Worm (Caenorhabditis elegans) whole organism, L4 larva: Measurements from ENCODE around the gene ctsa-1.2.

ENCODE experiments used
- F49E8.2 ChIP-seq: sonication (generic microtip); optimal IDR thresholded peaks from 2 replicates; lab custom pipeline; 2016; ENCODE audit warnings: missing compliant biosample characterization, mild to moderate bottlenecking, missing genetic modification characterization, borderline replicate concordance
- ces-1 ChIP-seq: fragments of 150-350 bp; sonication (generic microtip); optimal IDR thresholded peaks from 4 replicates; lab custom pipeline; 2014; ENCODE audit warnings: missing biosample characterization, missing genetic modification reagents, missing genetic modification characterization
- duxl-1 ChIP-seq: sonication (generic microtip); optimal IDR thresholded peaks from 2 replicates; lab custom pipeline; 2016; ENCODE audit warnings: mild to moderate bottlenecking, missing genetic modification characterization, moderate library complexity, missing compliant biosample characterization; ENCODE audit not compliant: poor library complexity
- fos-1 ChIP-seq: fragments of 150-350 bp; optimal IDR thresholded peaks from 2 replicates; lab custom pipeline; 2014; ENCODE audit warnings: missing biosample characterization, missing genetic modification characterization
- lsy-2 ChIP-seq, 2 experiments: fragments of 150-350 bp in 1 of 2; sonication (generic microtip) in 1 of 2; optimal IDR thresholded peaks; 2 replicates each; lab custom pipeline; 2014 to 2017; ENCODE audit warnings: missing biosample characterization in 2 of 2, missing genetic modification characterization in 2 of 2
- nhr-11 ChIP-seq: fragments of 150-350 bp; optimal IDR thresholded peaks from 2 replicates; lab custom pipeline; 2014; ENCODE audit warnings: missing biosample characterization, missing genetic modification characterization
- pqm-1 ChIP-seq: sonication (generic microtip); optimal IDR thresholded peaks from 2 replicates; lab custom pipeline; 2017; ENCODE audit warnings: missing biosample characterization, missing genetic modification characterization
- unc-130 ChIP-seq: sonication (generic microtip); optimal IDR thresholded peaks from 2 replicates; lab custom pipeline; 2016; ENCODE audit warnings: missing genetic modification reagents, missing genetic modification characterization, missing compliant biosample characterization
- zag-1 ChIP-seq: fragments of 150-350 bp; optimal IDR thresholded peaks from 2 replicates; lab custom pipeline; 2014; ENCODE audit warnings: missing biosample characterization, missing genetic modification characterization

DNA sequence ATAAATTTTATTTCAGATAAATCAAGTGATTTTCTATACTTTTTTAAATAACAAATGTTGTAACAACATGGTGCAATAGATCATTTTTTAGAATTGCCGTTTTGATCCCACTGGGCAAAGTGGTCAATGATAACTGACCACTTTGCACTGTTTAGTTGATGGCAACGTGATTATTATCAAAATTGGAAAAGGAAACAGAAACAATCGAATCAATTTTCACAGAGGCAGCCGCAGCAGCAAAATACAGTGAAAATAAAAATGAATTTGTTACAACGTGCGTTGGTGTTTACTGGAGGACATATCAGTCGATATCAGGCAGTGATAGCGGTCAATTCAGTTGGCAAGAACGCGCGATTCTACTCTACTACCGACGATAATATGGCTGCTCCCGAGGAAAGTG lies 33.4 kb upstream of the ctsa-1.2 start, which contains the start of gene VF13D12L.3:
- no peak for TF ChIP-seq F49E8.2 (tag; lab: Kevin White, UChicago)
- TF ChIP-seq ces-1 (GFP tag; lab: Kevin White, UChicago), result no peak
- no peak for TF ChIP-seq fos-1 (tag; lab: Kevin White, UChicago)
- no peak for TF ChIP-seq duxl-1 (tag; lab: Kevin White, UChicago)
- TF ChIP-seq zag-1, result no peak
- no peak for TF ChIP-seq lsy-2 (tag; optimal IDR thresholded peaks at IDR 0.05; lab: Kevin White, UChicago)
- TF ChIP-seq pqm-1, result no peak
- TF ChIP-seq nhr-11 (tag; lab: Kevin White, UChicago), result no peak
- TF ChIP-seq unc-130 (GFP tag; lab: Kevin White, UChicago), result no peak
